Fruit fly (Drosophila melanogaster) whole organism, wandering third instar larva: ENCODE results near the gene CG14646.

Experiments used
- Dif ChIP-seq: fragments of 200-275, 200-300 bp; sonication (Bioruptor generic); optimal IDR thresholded peaks from 2 replicates; lab custom pipeline; 2018; ENCODE audit warnings: missing biosample characterization, missing genetic modification characterization; ENCODE audit not compliant: partially characterized antibody
- Hr83 ChIP-seq: fragments of 200-300 bp; sonication (Bioruptor generic); optimal IDR thresholded peaks from 2 replicates; lab custom pipeline; 2016; ENCODE audit warnings: missing biosample characterization, mild to moderate bottlenecking, missing genetic modification characterization, moderate library complexity; ENCODE audit not compliant: poor library complexity, severe bottlenecking
- br ChIP-seq: fragments of 200-800 bp; sonication (Bioruptor generic); optimal IDR thresholded peaks from 2 replicates; lab custom pipeline; 2016; ENCODE audit warnings: missing biosample characterization, missing genetic modification characterization
- h ChIP-seq: fragments of 200-800 bp; sonication (Bioruptor generic); optimal IDR thresholded peaks from 3 replicates; lab custom pipeline; 2016; ENCODE audit warnings: missing biosample characterization, mild to moderate bottlenecking, missing genetic modification characterization
- lola ChIP-seq: fragments of >200 bp; optimal IDR thresholded peaks from 2 replicates; lab custom pipeline; 2017; ENCODE audit warnings: missing biosample characterization, missing genetic modification characterization
- pan ChIP-seq: fragments of >200 bp; optimal IDR thresholded peaks from 2 replicates; lab custom pipeline; 2017

- TF ChIP-seq br (GFP tag; lab: Kevin White, UChicago) = no peak
- TF ChIP-seq h (GFP tag; lab: Kevin White, UChicago) = no peak
- TF ChIP-seq lola = no peak
- TF ChIP-seq pan (lab: Kevin White, UChicago) = no peak
- TF ChIP-seq Dif (GFP tag; lab: Kevin White, UChicago) = no peak
- TF ChIP-seq Hr83 = no peak
Measured at dm6 chr3R:4426730-4427129, 36.6 kb downstream of the CG14646 start, which contains the start of gene CG31525.
